ENCODE assay signal across 1 fruit fly cellular context in the genomic region with DNA sequence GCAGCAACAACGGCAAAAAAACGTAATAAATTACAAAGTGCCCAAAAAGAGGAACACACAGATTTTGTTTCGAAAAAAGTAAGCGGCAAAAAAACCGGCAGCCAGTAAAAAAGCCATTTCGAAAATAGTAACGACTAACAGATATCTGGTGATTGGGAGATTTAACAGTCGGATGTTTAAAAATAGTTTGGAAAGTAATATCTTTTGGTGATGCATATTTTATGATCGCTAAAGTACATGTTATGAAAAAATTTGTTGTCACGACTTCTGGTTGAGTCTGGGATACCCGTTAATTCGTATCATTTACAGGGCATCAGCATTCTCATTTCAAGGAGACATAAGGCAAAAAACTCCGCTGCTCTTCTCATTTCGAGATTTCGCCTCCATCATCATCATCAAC.
A peak's percentile ranks its signal among the peaks of the same experiment; 100 is the strongest.
TF ChIP-seq lines count a peak whose summit lies in the region.

No protein-coding gene starts in this region.

TF ChIP-seq in whole organism, embryonic, 481 proteins besides CTCF, POLR2A, EP300 and RAD21 (continued from another document):
- TF ChIP-seq tna (GFP tag; IDR thresholded peaks at IDR 0.05; lab: Robert Waterston, UW; ENCODE audit: partially characterized antibody): no peak
- TF ChIP-seq abd-A (tag; optimal IDR thresholded peaks at IDR 0.05; lab: Kevin White, UChicago): no peak
- TF ChIP-seq CrebB (tag; optimal IDR thresholded peaks at IDR 0.05; lab: Kevin White, UChicago): no peak
- peak; percentile 9; the same call in 1 of the 2 replicates for TF ChIP-seq sob (GFP tag; IDR thresholded peaks at IDR 0.05; lab: Robert Waterston, UW)
- TF ChIP-seq Oli (tag; optimal IDR thresholded peaks at IDR 0.05; lab: Kevin White, UChicago): peak; percentile 24
- no peak for TF ChIP-seq hbn (GFP tag; IDR thresholded peaks at IDR 0.05; lab: Robert Waterston, UW; ENCODE audit: partially characterized antibody)
- TF ChIP-seq CG10209 (GFP tag; optimal IDR thresholded peaks at IDR 0.05; lab: Kevin White, UChicago): no peak
- TF ChIP-seq CG10321 (GFP tag; IDR thresholded peaks at IDR 0.05; lab: Robert Waterston, UW): no peak
- TF ChIP-seq Dfd (GFP tag; optimal IDR thresholded peaks at IDR 0.05; lab: Kevin White, UChicago): no peak
- TF ChIP-seq trem (tag; optimal IDR thresholded peaks at IDR 0.05; lab: Kevin White, UChicago): no peak
- no peak for TF ChIP-seq CG8359 (GFP tag; optimal IDR thresholded peaks at IDR 0.05; lab: Kevin White, UChicago; ENCODE audit: borderline replicate concordance)
- TF ChIP-seq CG10654 (GFP tag; optimal IDR thresholded peaks at IDR 0.05; lab: Kevin White, UChicago): no peak
- TF ChIP-seq kay (GFP tag; optimal IDR thresholded peaks at IDR 0.05; lab: Kevin White, UChicago): no peak
- TF ChIP-seq disco-r (GFP tag; optimal IDR thresholded peaks at IDR 0.05; lab: Kevin White, UChicago): no peak
- no peak for TF ChIP-seq CG14710 (tag; optimal IDR thresholded peaks at IDR 0.05; lab: Kevin White, UChicago)
- no peak for TF ChIP-seq CG3726 (GFP tag; IDR thresholded peaks at IDR 0.05; lab: Robert Waterston, UW)
- no peak for TF ChIP-seq dm (GFP tag; optimal IDR thresholded peaks at IDR 0.05; lab: Kevin White, UChicago)
- TF ChIP-seq sisA (GFP tag; IDR thresholded peaks at IDR 0.05; lab: Robert Waterston, UW): peak; percentile 55
- no peak for TF ChIP-seq bbx (GFP tag; IDR thresholded peaks at IDR 0.05; lab: Robert Waterston, UW; ENCODE audit: partially characterized antibody)
- TF ChIP-seq TFAM (GFP tag; optimal IDR thresholded peaks at IDR 0.05; lab: Kevin White, UChicago): no peak
- no peak for TF ChIP-seq NK7.1 (GFP tag; optimal IDR thresholded peaks at IDR 0.05; lab: Kevin White, UChicago)
- TF ChIP-seq usp (GFP tag; optimal IDR thresholded peaks at IDR 0.05; lab: Kevin White, UChicago): no peak
- TF ChIP-seq CG14050 (GFP tag; IDR thresholded peaks at IDR 0.05; lab: Robert Waterston, UW): no peak; the same call in 2 of the 3 replicates
- no peak for TF ChIP-seq ash1 (GFP tag; optimal IDR thresholded peaks at IDR 0.05; lab: Kevin White, UChicago)
- TF ChIP-seq NC2α (GFP tag; optimal IDR thresholded peaks at IDR 0.05; lab: Kevin White, UChicago): no peak
- no peak for TF ChIP-seq CG3995 (GFP tag; optimal IDR thresholded peaks at IDR 0.05; lab: Kevin White, UChicago)
- peak; percentile 48 for TF ChIP-seq CG2712 (tag; optimal IDR thresholded peaks at IDR 0.05; lab: Kevin White, UChicago)
- peak; percentile 10 for TF ChIP-seq jumu (GFP tag; optimal IDR thresholded peaks at IDR 0.05; lab: Kevin White, UChicago)
- TF ChIP-seq kni (GFP tag; optimal IDR thresholded peaks at IDR 0.05; lab: Kevin White, UChicago): no peak
- TF ChIP-seq Hmx (GFP tag; optimal IDR thresholded peaks at IDR 0.05; lab: Kevin White, UChicago): no peak
- TF ChIP-seq CG18764 (GFP tag; optimal IDR thresholded peaks at IDR 0.05; lab: Kevin White, UChicago): no peak
- no peak for TF ChIP-seq CG17186 (GFP tag; optimal IDR thresholded peaks at IDR 0.05; lab: Kevin White, UChicago)
- TF ChIP-seq gcm2 (GFP tag; optimal IDR thresholded peaks at IDR 0.05; lab: Kevin White, UChicago): no peak
- peak; percentile 13 for TF ChIP-seq Dip3 (GFP tag; optimal IDR thresholded peaks at IDR 0.05; lab: Kevin White, UChicago)
- TF ChIP-seq Mrtf (GFP tag; IDR thresholded peaks at IDR 0.05; lab: Robert Waterston, UW): no peak
- peak; percentile 24; the same call in 1 of the 2 replicates for TF ChIP-seq CG9932 (GFP tag; IDR thresholded peaks at IDR 0.05; lab: Robert Waterston, UW)
- no peak for TF ChIP-seq Nf-YB (GFP tag; optimal IDR thresholded peaks at IDR 0.05; lab: Kevin White, UChicago)
- no peak for TF ChIP-seq nom (GFP tag; optimal IDR thresholded peaks at IDR 0.05; lab: Kevin White, UChicago)
- peak; percentile 53; the same call in 1 of the 2 replicates for TF ChIP-seq Ptx1 (GFP tag; IDR thresholded peaks at IDR 0.05; lab: Robert Waterston, UW)
- TF ChIP-seq rib (GFP tag; IDR thresholded peaks at IDR 0.05; lab: Robert Waterston, UW): no peak
- TF ChIP-seq Dbx (GFP tag; IDR thresholded peaks at IDR 0.05; lab: Robert Waterston, UW): no peak
- TF ChIP-seq zfh2 (GFP tag; optimal IDR thresholded peaks at IDR 0.05; lab: Kevin White, UChicago): no peak
- TF ChIP-seq CG14860 (GFP tag; IDR thresholded peaks at IDR 0.05; lab: Robert Waterston, UW; ENCODE audit: partially characterized antibody): no peak
- no peak for TF ChIP-seq ara (GFP tag; IDR thresholded peaks at IDR 0.05; lab: Robert Waterston, UW)
- TF ChIP-seq CG1792 (GFP tag; optimal IDR thresholded peaks at IDR 0.05; lab: Kevin White, UChicago): no peak
- TF ChIP-seq cwo (GFP tag; optimal IDR thresholded peaks at IDR 0.05; lab: Kevin White, UChicago): no peak
- TF ChIP-seq en (GFP tag; optimal IDR thresholded peaks at IDR 0.05; lab: Kevin White, UChicago): no peak
- no peak for TF ChIP-seq gce (GFP tag; IDR thresholded peaks at IDR 0.05; lab: Robert Waterston, UW)
- TF ChIP-seq Dip2 (GFP tag; IDR thresholded peaks at IDR 0.05; lab: Robert Waterston, UW): no peak
- no peak for TF ChIP-seq Hand (GFP tag; optimal IDR thresholded peaks at IDR 0.05; lab: Kevin White, UChicago)
- no peak for TF ChIP-seq CG6175 (GFP tag; IDR thresholded peaks at IDR 0.05; lab: Robert Waterston, UW)
- no peak for TF ChIP-seq CG11085 (GFP tag; IDR thresholded peaks at IDR 0.05; lab: Robert Waterston, UW)
- TF ChIP-seq CG2129 (GFP tag; IDR thresholded peaks at IDR 0.05; lab: Robert Waterston, UW; ENCODE audit: partially characterized antibody): no peak
- TF ChIP-seq pum (GFP tag; optimal IDR thresholded peaks at IDR 0.05; lab: Kevin White, UChicago): no peak
- TF ChIP-seq CG12219 (GFP tag; optimal IDR thresholded peaks at IDR 0.05; lab: Kevin White, UChicago): no peak
- no peak for TF ChIP-seq sr (GFP tag; IDR thresholded peaks at IDR 0.05; lab: Robert Waterston, UW)
- peak; percentile 9 for TF ChIP-seq grau (tag; optimal IDR thresholded peaks at IDR 0.05; lab: Kevin White, UChicago)
- TF ChIP-seq mam (GFP tag; optimal IDR thresholded peaks at IDR 0.05; lab: Kevin White, UChicago): peak; percentile 53
- TF ChIP-seq pfk (GFP tag; optimal IDR thresholded peaks at IDR 0.05; lab: Kevin White, UChicago): no peak
- TF ChIP-seq Dll (GFP tag; IDR thresholded peaks at IDR 0.05; lab: Robert Waterston, UW; ENCODE audit: partially characterized antibody): no peak
- no peak for TF ChIP-seq sd (tag; optimal IDR thresholded peaks at IDR 0.05; lab: Kevin White, UChicago)
- no peak for TF ChIP-seq Fer1 (GFP tag; optimal IDR thresholded peaks at IDR 0.05; lab: Kevin White, UChicago)
- TF ChIP-seq Hmr (GFP tag; optimal IDR thresholded peaks at IDR 0.05; lab: Kevin White, UChicago): peak; percentile 17
- no peak for TF ChIP-seq h (optimal IDR thresholded peaks at IDR 0.05; lab: Kevin White, UChicago)
- TF ChIP-seq Dp (GFP tag; optimal IDR thresholded peaks at IDR 0.05; lab: Kevin White, UChicago): no peak
- no peak for TF ChIP-seq amos (GFP tag; IDR thresholded peaks at IDR 0.05; lab: Robert Waterston, UW; ENCODE audit: partially characterized antibody)
- TF ChIP-seq Gsc (GFP tag; IDR thresholded peaks at IDR 0.05; lab: Robert Waterston, UW): no peak
- no peak for TF ChIP-seq CG30431 (GFP tag; optimal IDR thresholded peaks at IDR 0.05; lab: Kevin White, UChicago)
- no peak for TF ChIP-seq Sox100B (GFP tag; optimal IDR thresholded peaks at IDR 0.05; lab: Kevin White, UChicago)
- no peak for TF ChIP-seq CG13424 (tag; optimal IDR thresholded peaks at IDR 0.05; lab: Kevin White, UChicago)
- TF ChIP-seq Hsf (GFP tag; optimal IDR thresholded peaks at IDR 0.05; lab: Kevin White, UChicago): peak; percentile 28
- peak; percentile 83 for TF ChIP-seq Med (GFP tag; lab: Kevin White, UChicago)
- no peak for TF ChIP-seq klu (GFP tag; IDR thresholded peaks at IDR 0.05; lab: Robert Waterston, UW)
- TF ChIP-seq eve (GFP tag; optimal IDR thresholded peaks at IDR 0.05; lab: Kevin White, UChicago): no peak
- TF ChIP-seq salm (tag; optimal IDR thresholded peaks at IDR 0.05; lab: Kevin White, UChicago): no peak
- TF ChIP-seq CG10462 (GFP tag; optimal IDR thresholded peaks at IDR 0.05; lab: Kevin White, UChicago): no peak
- TF ChIP-seq stc (GFP tag; IDR thresholded peaks at IDR 0.05; lab: Robert Waterston, UW): no peak
- no peak for TF ChIP-seq HmgD (GFP tag; optimal IDR thresholded peaks at IDR 0.05; lab: Kevin White, UChicago)
- no peak for TF ChIP-seq CG1024 (GFP tag; IDR thresholded peaks at IDR 0.05; lab: Robert Waterston, UW)
- TF ChIP-seq E2f1 (GFP tag; IDR thresholded peaks at IDR 0.05; lab: Robert Waterston, UW): 0 out of 2 replicates have a peak, but pooled peaks have one; percentile 9
- TF ChIP-seq CG4360 (GFP tag; IDR thresholded peaks at IDR 0.05; lab: Robert Waterston, UW): no peak
- no peak for TF ChIP-seq org-1 (GFP tag; optimal IDR thresholded peaks at IDR 0.05; lab: Kevin White, UChicago)
- TF ChIP-seq fru (optimal IDR thresholded peaks at IDR 0.05; lab: Kevin White, UChicago): no peak
- 0 out of 3 replicates have a peak, but pooled peaks have one; percentile 10 for TF ChIP-seq dysf (GFP tag; IDR thresholded peaks at IDR 0.05; lab: Robert Waterston, UW)
- TF ChIP-seq btn (GFP tag; optimal IDR thresholded peaks at IDR 0.05; lab: Kevin White, UChicago): no peak
- TF ChIP-seq repo (GFP tag; optimal IDR thresholded peaks at IDR 0.05; lab: Kevin White, UChicago): no peak
- peak; percentile 34 for TF ChIP-seq CG30403 (GFP tag; optimal IDR thresholded peaks at IDR 0.05; lab: Kevin White, UChicago)
- TF ChIP-seq tx (GFP tag; optimal IDR thresholded peaks at IDR 0.05; lab: Kevin White, UChicago): no peak
- peak; percentile 44; the same call in 1 of the 3 replicates for TF ChIP-seq hb (GFP tag; IDR thresholded peaks at IDR 0.05; lab: Robert Waterston, UW; ENCODE audit: partially characterized antibody)
- TF ChIP-seq Asciz (GFP tag; optimal IDR thresholded peaks at IDR 0.05; lab: Kevin White, UChicago): no peak
TF ChIP-seq in whole organism, embryonic: peak in this region for 86.
